Worm (Caenorhabditis elegans): Measurements from ENCODE around the gene K01A11.3.

DNA sequence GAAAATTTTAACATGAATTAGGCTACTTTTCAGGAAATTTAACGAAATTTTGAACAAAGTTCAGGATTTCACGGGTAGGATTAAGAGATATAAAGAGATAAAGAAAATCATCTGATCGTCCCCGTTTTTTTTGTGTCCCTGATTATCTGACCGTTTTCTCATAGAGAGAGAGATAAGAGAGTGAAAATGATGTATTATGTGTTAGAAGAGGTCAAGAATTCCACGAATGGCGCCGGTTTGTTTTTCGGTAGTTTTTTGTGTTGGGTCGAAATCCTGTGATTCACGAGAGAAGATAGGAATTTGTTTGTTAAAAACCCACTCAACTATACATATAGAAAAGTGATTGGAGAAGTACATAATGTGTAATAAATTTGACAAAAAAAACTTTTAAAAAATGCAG, 34.7 kb upstream of the K01A11.3 start:
- no peak for TF ChIP-seq ceh-34 (tag; optimal IDR thresholded peaks at IDR 0.05)
- TF ChIP-seq tbx-7 (tag; optimal IDR thresholded peaks at IDR 0.05): no peak

Data from whole organism, late embryonic.